Fruit fly (Drosophila melanogaster) whole organism, embryonic: ENCODE data around the gene CG13921.

ENCODE experiments used
- Aef1 ChIP-seq: fragments of 200-800 bp; sonication (Bioruptor generic); IDR thresholded peaks from 3 replicates; pipeline ENCODE4 v1.3.6; 2022; ENCODE audit warnings: missing biosample characterization, missing genetic modification characterization
- BEAF-32 ChIP-seq: fragments of 200-800 bp; sonication (Bioruptor generic); optimal IDR thresholded peaks from 3 replicates; lab custom pipeline; 2017; ENCODE audit warnings: missing biosample characterization, missing genetic modification characterization, mild to moderate bottlenecking, moderate library complexity, missing genetic modification reagents
- BtbVII ChIP-seq: fragments of 200-800 bp; sonication (Bioruptor generic); optimal IDR thresholded peaks from 3 replicates; lab custom pipeline; 2017; ENCODE audit warnings: missing biosample characterization, mild to moderate bottlenecking, missing genetic modification characterization
- CG10321 ChIP-seq: fragments of 200-800 bp; sonication (Bioruptor generic); IDR thresholded peaks from 2 replicates; pipeline ENCODE4 v1.3.6; 2022; ENCODE audit warnings: missing biosample characterization, missing genetic modification characterization
- CG10462 ChIP-seq: fragments of 200-800 bp; sonication (Bioruptor generic); optimal IDR thresholded peaks from 2 replicates; lab custom pipeline; 2016; ENCODE audit warnings: missing biosample characterization, missing genetic modification characterization
- CG10979 ChIP-seq: fragments of 200-800 bp; sonication (Bioruptor generic); optimal IDR thresholded peaks from 2 replicates; lab custom pipeline; 2018; ENCODE audit warnings: missing biosample characterization, mild to moderate bottlenecking, missing genetic modification characterization, moderate library complexity
- CG11504 ChIP-seq: fragments of 200-800 bp; sonication (Bioruptor generic); optimal IDR thresholded peaks from 3 replicates; lab custom pipeline; 2019; ENCODE audit warnings: missing biosample characterization, mild to moderate bottlenecking, missing genetic modification characterization, moderate library complexity
- CG12659 ChIP-seq: fragments of 200-800 bp; sonication (Bioruptor generic); optimal IDR thresholded peaks from 3 replicates; lab custom pipeline; 2017; ENCODE audit warnings: mild to moderate bottlenecking, missing biosample characterization, missing genetic modification reagents, missing genetic modification characterization
- CG14014 ChIP-seq: fragments of 200-800 bp; sonication (Bioruptor generic); IDR thresholded peaks from 2 replicates; pipeline ENCODE4 v1.3.6; 2022; ENCODE audit warnings: missing biosample characterization, missing genetic modification characterization
- CG14441 ChIP-seq: fragments of 200-800 bp; sonication (Bioruptor generic); IDR thresholded peaks from 2 replicates; pipeline ENCODE4 v1.3.6; 2022; ENCODE audit warnings: missing biosample characterization, missing genetic modification characterization
- CG14965 ChIP-seq: fragments of 200-800 bp; sonication (Bioruptor generic); optimal IDR thresholded peaks from 2 replicates; lab custom pipeline; 2016; ENCODE audit warnings: missing biosample characterization, missing genetic modification characterization, borderline replicate concordance
- CG16813 ChIP-seq: fragments of 200-800 bp; sonication (Bioruptor generic); IDR thresholded peaks from 3 replicates; pipeline ENCODE4 v1.3.6; 2022; ENCODE audit warnings: missing biosample characterization, missing genetic modification characterization; ENCODE audit not compliant: partially characterized antibody
- CG17186 ChIP-seq: fragments of 200-800 bp; sonication (Bioruptor generic); optimal IDR thresholded peaks from 3 replicates; lab custom pipeline; 2017; ENCODE audit warnings: missing biosample characterization, missing genetic modification reagents, missing genetic modification characterization
- CG17361 ChIP-seq: fragments of 200-800 bp; sonication (Bioruptor generic); IDR thresholded peaks from 3 replicates; pipeline ENCODE4 v1.3.6; 2022; ENCODE audit warnings: missing biosample characterization, missing genetic modification characterization
- CG2889 ChIP-seq: fragments of 200-800 bp; sonication (Bioruptor generic); IDR thresholded peaks from 3 replicates; pipeline ENCODE4 v1.3.6; 2022; ENCODE audit warnings: missing biosample characterization, missing genetic modification characterization
- CG30403 ChIP-seq: fragments of 200-800 bp; sonication (Bioruptor generic); optimal IDR thresholded peaks from 3 replicates; lab custom pipeline; 2016; ENCODE audit warnings: missing biosample characterization, missing genetic modification characterization
- CG31441 ChIP-seq: fragments of 200-800 bp; sonication (Bioruptor generic); IDR thresholded peaks from 2 replicates; pipeline ENCODE4 v1.3.6; 2022; ENCODE audit warnings: missing biosample characterization, missing genetic modification characterization
- CG4282 ChIP-seq: fragments of 200-800 bp; sonication (Bioruptor generic); optimal IDR thresholded peaks from 2 replicates; lab custom pipeline; 2016; ENCODE audit warnings: missing biosample characterization, missing genetic modification characterization
- CG5953 ChIP-seq: fragments of 200-800 bp; sonication (Bioruptor generic); IDR thresholded peaks from 2 replicates; pipeline ENCODE4 v1.3.6; 2022; ENCODE audit warnings: missing biosample characterization, missing genetic modification characterization
- CG6689 ChIP-seq: fragments of 200-800 bp; sonication (Bioruptor generic); IDR thresholded peaks from 2 replicates; pipeline ENCODE4 v1.3.6; 2022; ENCODE audit warnings: missing biosample characterization, missing genetic modification characterization
- CG8388 ChIP-seq: fragments of 200-800 bp; sonication (Bioruptor generic); optimal IDR thresholded peaks from 2 replicates; lab custom pipeline; 2019; ENCODE audit warnings: missing biosample characterization, mild to moderate bottlenecking, missing genetic modification characterization, moderate library complexity
- CG8478 ChIP-seq: fragments of >200 bp; optimal IDR thresholded peaks from 2 replicates; lab custom pipeline; 2018
- CG8924 ChIP-seq: fragments of 200-800 bp; optimal IDR thresholded peaks from 3 replicates; lab custom pipeline; 2019; ENCODE audit warnings: missing biosample characterization, mild to moderate bottlenecking, missing genetic modification characterization, moderate library complexity
- CG9797 ChIP-seq: fragments of 200-800 bp; sonication (Bioruptor generic); optimal IDR thresholded peaks from 3 replicates; lab custom pipeline; 2018; ENCODE audit warnings: missing biosample characterization, mild to moderate bottlenecking, missing genetic modification characterization
- CHES-1-like ChIP-seq: fragments of 200-800 bp; sonication (Bioruptor generic); optimal IDR thresholded peaks from 2 replicates; lab custom pipeline; 2016; ENCODE audit warnings: missing biosample characterization, missing genetic modification characterization
- E2f2 ChIP-seq: fragments of 200-800 bp; sonication (Bioruptor generic); IDR thresholded peaks from 2 replicates; pipeline ENCODE4 v1.3.6; 2022; ENCODE audit warnings: missing biosample characterization, missing genetic modification characterization
- Jarid2 ChIP-seq: fragments of 200-800 bp; sonication (Bioruptor generic); optimal IDR thresholded peaks from 3 replicates; lab custom pipeline; 2017; ENCODE audit warnings: mild to moderate bottlenecking, missing biosample characterization, missing genetic modification reagents, missing genetic modification characterization
- Lim3 ChIP-seq: fragments of 200-800 bp; sonication (Bioruptor generic); IDR thresholded peaks from 2 replicates; pipeline ENCODE4 v1.3.6; 2022; ENCODE audit warnings: missing biosample characterization, missing genetic modification characterization
- Med ChIP-seq: fragments of 200-800 bp; sonication (Bioruptor generic); peaks from one replicate; lab custom pipeline; 2016; ENCODE audit warnings: missing biosample characterization, missing genetic modification characterization, mild to moderate bottlenecking, inconsistent platforms, moderate library complexity
- Mes4 ChIP-seq: fragments of 200-800 bp; sonication (Bioruptor generic); optimal IDR thresholded peaks from 2 replicates; lab custom pipeline; 2016; ENCODE audit warnings: missing biosample characterization, missing genetic modification characterization
- NK7.1 ChIP-seq: fragments of 200-800 bp; sonication (Bioruptor generic); optimal IDR thresholded peaks from 3 replicates; lab custom pipeline; 2016; ENCODE audit warnings: missing biosample characterization, missing genetic modification characterization
- amos ChIP-seq: fragments of 200-800 bp; sonication (Bioruptor generic); IDR thresholded peaks from 2 replicates; pipeline ENCODE4 v1.3.6; 2022; ENCODE audit warnings: missing biosample characterization, missing genetic modification characterization; ENCODE audit not compliant: partially characterized antibody
- bcd ChIP-seq: fragments of 200-800 bp; sonication (Bioruptor generic); optimal IDR thresholded peaks from 2 replicates; lab custom pipeline; 2017; ENCODE audit warnings: missing biosample characterization, mild to moderate bottlenecking, missing genetic modification characterization
- ci ChIP-seq: fragments of 200-800 bp; sonication (Bioruptor generic); IDR thresholded peaks from 3 replicates; pipeline ENCODE4 v1.3.6; 2022; ENCODE audit warnings: missing biosample characterization, missing genetic modification characterization
- dati ChIP-seq: fragments of 200-800 bp; sonication (Bioruptor generic); IDR thresholded peaks from 2 replicates; pipeline ENCODE4 v1.3.6; 2022; ENCODE audit warnings: missing biosample characterization, missing genetic modification characterization
- esg ChIP-seq: fragments of 200-800 bp; sonication (Bioruptor generic); conservative IDR thresholded peaks from 2 replicates; pipeline ENCODE4 v1.3.6; 2022; ENCODE audit warnings: missing biosample characterization, missing genetic modification characterization
- ewg ChIP-seq: fragments of 200-800 bp; sonication (Bioruptor generic); optimal IDR thresholded peaks from 3 replicates; lab custom pipeline; 2017; ENCODE audit warnings: mild to moderate bottlenecking, missing biosample characterization, missing genetic modification reagents, missing genetic modification characterization
- grn ChIP-seq: fragments of 200-800 bp; sonication (Bioruptor generic); optimal IDR thresholded peaks from 3 replicates; lab custom pipeline; 2017; ENCODE audit warnings: missing biosample characterization, missing genetic modification characterization
- inv ChIP-seq: fragments of 200-800 bp; sonication (Bioruptor generic); IDR thresholded peaks from 2 replicates; pipeline ENCODE4 v1.3.6; 2022; ENCODE audit warnings: missing biosample characterization, missing genetic modification characterization; ENCODE audit not compliant: partially characterized antibody
- luna ChIP-seq: fragments of 200-800 bp; sonication (Bioruptor generic); optimal IDR thresholded peaks from 2 replicates; lab custom pipeline; 2016; ENCODE audit warnings: missing biosample characterization, missing genetic modification characterization
- odd ChIP-seq: fragments of 200-800 bp; sonication (Bioruptor generic); optimal IDR thresholded peaks from 2 replicates; lab custom pipeline; 2017; ENCODE audit warnings: missing biosample characterization, mild to moderate bottlenecking, missing genetic modification characterization
- pfk ChIP-seq: fragments of 200-800 bp; sonication (Bioruptor generic); optimal IDR thresholded peaks from 2 replicates; lab custom pipeline; 2018; ENCODE audit warnings: missing biosample characterization, mild to moderate bottlenecking, missing genetic modification characterization, moderate library complexity
- ranshi ChIP-seq: fragments of 200-800 bp; sonication (Bioruptor generic); IDR thresholded peaks from 2 replicates; pipeline ENCODE4 v1.3.6; 2022; ENCODE audit warnings: missing biosample characterization, missing genetic modification characterization
- rib ChIP-seq: fragments of 200-800 bp; sonication (Bioruptor generic); IDR thresholded peaks from 2 replicates; pipeline ENCODE4 v1.3.6; 2022; ENCODE audit warnings: missing biosample characterization, missing genetic modification characterization
- row ChIP-seq: fragments of 200-800 bp; sonication (Bioruptor generic); IDR thresholded peaks from 3 replicates; pipeline ENCODE4 v1.3.6; 2022; ENCODE audit warnings: missing biosample characterization, missing genetic modification characterization
- salm ChIP-seq: fragments of 200-800 bp; sonication (Bioruptor generic); optimal IDR thresholded peaks from 2 replicates; lab custom pipeline; 2018; ENCODE audit warnings: missing biosample characterization, mild to moderate bottlenecking, missing genetic modification characterization
- scrt ChIP-seq: fragments of 200-800 bp; sonication (Bioruptor generic); optimal IDR thresholded peaks from 2 replicates; lab custom pipeline; 2018; ENCODE audit warnings: missing biosample characterization, mild to moderate bottlenecking, missing genetic modification characterization, moderate library complexity
- toy ChIP-seq: fragments of 200-800 bp; sonication (Bioruptor generic); IDR thresholded peaks from 2 replicates; pipeline ENCODE4 v1.3.6; 2022; ENCODE audit warnings: missing biosample characterization, missing genetic modification characterization
- unpg ChIP-seq: fragments of 200-800 bp; sonication (Bioruptor generic); optimal IDR thresholded peaks from 3 replicates; lab custom pipeline; 2018; ENCODE audit warnings: missing biosample characterization, mild to moderate bottlenecking, missing genetic modification characterization, moderate library complexity
- vnd ChIP-seq: fragments of 200-800 bp; sonication (Bioruptor generic); IDR thresholded peaks from 3 replicates; pipeline ENCODE4 v1.3.6; 2022; ENCODE audit warnings: missing biosample characterization, missing genetic modification characterization; ENCODE audit not compliant: partially characterized antibody
- wek ChIP-seq: fragments of 200-800 bp; sonication (Bioruptor generic); optimal IDR thresholded peaks from 3 replicates; lab custom pipeline; 2018; ENCODE audit warnings: missing biosample characterization, mild to moderate bottlenecking, missing genetic modification characterization, moderate library complexity

Gene CG13921

DNA sequence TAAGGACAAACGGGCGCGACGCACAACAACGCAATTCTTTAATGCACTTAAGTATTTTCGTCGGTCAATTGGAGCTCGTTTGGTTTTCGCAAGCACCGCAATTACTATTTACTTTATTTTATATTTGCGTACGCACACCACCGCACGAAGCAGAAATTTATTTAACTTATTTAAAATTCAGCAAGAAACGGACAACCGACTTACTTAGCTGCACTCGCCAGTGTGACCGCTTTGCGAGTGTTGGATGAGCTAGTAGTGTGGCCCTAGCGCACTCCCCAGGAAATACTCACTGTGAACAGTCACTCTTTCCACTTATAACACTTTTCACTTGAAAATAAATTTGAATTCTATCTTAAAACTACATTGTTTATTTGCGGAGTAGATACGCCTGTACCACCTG is 15.8 kb upstream of the CG13921 start, which contains the start of gene drpr (continued):
- no peak for TF ChIP-seq pfk
- TF ChIP-seq ci (GFP tag; lab: Robert Waterston, UW), result peak; percentile 61; the same call in 2 of the 3 replicates
- TF ChIP-seq Mes4 (GFP tag; lab: Kevin White, UChicago), result peak; percentile 19
- TF ChIP-seq CG6689 (GFP tag; lab: Robert Waterston, UW), result no peak
- TF ChIP-seq CG12659, result peak; percentile 78
- TF ChIP-seq Lim3, result no peak
- TF ChIP-seq CG10321, result no peak
- TF ChIP-seq CG14441 (GFP tag; lab: Robert Waterston, UW), result peak; percentile 14; the same call in 1 of the 2 replicates
- TF ChIP-seq inv (GFP tag; lab: Robert Waterston, UW), result no peak
- TF ChIP-seq E2f2 (GFP tag; lab: Robert Waterston, UW), result peak; percentile 77
- peak; percentile 11; the same call in 1 of the 2 replicates for TF ChIP-seq CG14014 (GFP tag; lab: Robert Waterston, UW)
- no peak for TF ChIP-seq salm (tag; lab: Kevin White, UChicago)
- peak; percentile 90 for TF ChIP-seq Med
- no peak for TF ChIP-seq CG30403
- TF ChIP-seq CHES-1-like (GFP tag; lab: Kevin White, UChicago), result peak; percentile 19
- TF ChIP-seq CG14965, result no peak
- no peak for TF ChIP-seq dati (GFP tag; lab: Robert Waterston, UW)
- TF ChIP-seq CG4282, result no peak
- TF ChIP-seq CG31441 (GFP tag; lab: Robert Waterston, UW), result peak; percentile 79
- TF ChIP-seq NK7.1 (GFP tag; lab: Kevin White, UChicago), result peak; percentile 11
- peak; percentile 85 for TF ChIP-seq Jarid2 (GFP tag; lab: Kevin White, UChicago)
- TF ChIP-seq ranshi (GFP tag; lab: Robert Waterston, UW), result no peak; the same call in 1 of the 2 replicates
- TF ChIP-seq wek (GFP tag; lab: Kevin White, UChicago), result peak; percentile 30
- TF ChIP-seq vnd (GFP tag; lab: Robert Waterston, UW), result no peak
- TF ChIP-seq odd (GFP tag; lab: Kevin White, UChicago), result peak; percentile 51
- TF ChIP-seq BEAF-32 (GFP tag; lab: Kevin White, UChicago), result peak; percentile 32
- TF ChIP-seq grn (GFP tag; lab: Kevin White, UChicago), result no peak
- TF ChIP-seq CG17186, result peak; percentile 11
- no peak for TF ChIP-seq esg (GFP tag; lab: Robert Waterston, UW)
- peak; percentile 18 for TF ChIP-seq CG8388 (GFP tag; lab: Kevin White, UChicago)
- peak; percentile 13 for TF ChIP-seq unpg (GFP tag; lab: Kevin White, UChicago)
- no peak for TF ChIP-seq CG8478 (lab: Kevin White, UChicago)
- 0 out of 3 replicates have a peak, but pooled peaks have one; percentile 38 for TF ChIP-seq CG16813 (GFP tag; lab: Robert Waterston, UW)
- TF ChIP-seq toy (GFP tag; lab: Robert Waterston, UW), result no peak
- 0 out of 2 replicates have a peak, but pooled peaks have one; percentile 33 for TF ChIP-seq rib (GFP tag; lab: Robert Waterston, UW)
- peak; percentile 54; the same call in 1 of the 2 replicates for TF ChIP-seq amos (GFP tag; lab: Robert Waterston, UW)
- peak; percentile 42 for TF ChIP-seq CG11504 (tag; lab: Kevin White, UChicago)
- TF ChIP-seq CG2889 (GFP tag; lab: Robert Waterston, UW), result no peak
- peak; percentile 31 for TF ChIP-seq scrt (GFP tag; lab: Kevin White, UChicago)
- TF ChIP-seq Aef1, result no peak
- no peak for TF ChIP-seq CG10462 (GFP tag; lab: Kevin White, UChicago)
- no peak for TF ChIP-seq CG5953
- TF ChIP-seq row, result peak; percentile 79
- peak; percentile 26; the same call in 1 of the 3 replicates for TF ChIP-seq CG17361 (GFP tag; lab: Robert Waterston, UW)
- no peak for TF ChIP-seq bcd (GFP tag; lab: Kevin White, UChicago)
- TF ChIP-seq CG10979 (tag; lab: Kevin White, UChicago), result peak; percentile 20
- TF ChIP-seq luna, result no peak
- TF ChIP-seq BtbVII (GFP tag; lab: Kevin White, UChicago), result peak; percentile 43
- peak; percentile 95 for TF ChIP-seq CG9797 (GFP tag; lab: Kevin White, UChicago)
- peak; percentile 78 for TF ChIP-seq CG8924 (tag; lab: Kevin White, UChicago)
- peak; percentile 64 for TF ChIP-seq ewg (GFP tag; lab: Kevin White, UChicago)
